Worm (Caenorhabditis elegans): ENCODE results near the gene npp-5.

DNA sequence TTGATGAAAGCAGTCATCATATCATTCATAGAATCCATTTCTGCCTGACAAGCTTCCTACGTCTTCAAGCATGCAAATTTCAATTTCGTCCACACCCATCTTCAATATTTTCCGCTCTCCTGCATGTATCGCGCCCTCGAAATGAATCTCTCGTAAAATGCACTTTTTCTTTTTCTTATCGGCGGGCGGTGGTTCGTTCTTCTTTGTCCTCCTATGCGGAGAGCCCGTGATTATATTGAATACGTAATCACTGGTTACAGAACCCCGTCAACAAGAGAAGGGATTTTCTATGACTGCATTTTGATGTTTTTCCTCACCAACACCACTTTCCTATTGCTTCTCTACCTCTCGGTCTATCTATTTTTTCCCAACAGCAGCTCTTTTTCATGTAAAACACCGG, 37.0 kb upstream of the npp-5 start:
- TF ChIP-seq aly-2 (tag; optimal IDR thresholded peaks at IDR 0.05), result no peak
- no peak for TF ChIP-seq blmp-1 (tag; optimal IDR thresholded peaks at IDR 0.05; ENCODE audit: insufficient read depth)
- no peak for TF ChIP-seq ceh-82 (tag; optimal IDR thresholded peaks at IDR 0.05)
- TF ChIP-seq ama-1 (optimal IDR thresholded peaks at IDR 0.05), result no peak
- TF ChIP-seq nhr-11 (tag; optimal IDR thresholded peaks at IDR 0.05), result no peak
- TF ChIP-seq elt-3 (tag; optimal IDR thresholded peaks at IDR 0.05), result no peak
- no peak for TF ChIP-seq fos-1 (tag; optimal IDR thresholded peaks at IDR 0.05)
- no peak for TF ChIP-seq snpc-4 (tag; optimal IDR thresholded peaks at IDR 0.05)
- TF ChIP-seq nhr-237 (tag; optimal IDR thresholded peaks at IDR 0.05), result no peak
